Worm (Caenorhabditis elegans): ENCODE data around the gene far-3.

- no peak for TF ChIP-seq dve-1 (tag; optimal IDR thresholded peaks at IDR 0.05; ENCODE audit: insufficient read depth)
- no peak for TF ChIP-seq mxl-3 (GFP tag; optimal IDR thresholded peaks at IDR 0.05)
- no peak for TF ChIP-seq nhr-237 (tag; optimal IDR thresholded peaks at IDR 0.05)
- no peak for TF ChIP-seq aly-2 (tag; optimal IDR thresholded peaks at IDR 0.05)
- TF ChIP-seq nhr-76 (tag; optimal IDR thresholded peaks at IDR 0.05): no peak
- no peak for TF ChIP-seq dmd-9 (GFP tag; IDR thresholded peaks at IDR 0.05)
Measured at ce11 chrV:13018761-13019160, 21.4 kb upstream of the far-3 start, which contains the start of gene fmi-1.
